Worm (Caenorhabditis elegans) whole organism, L4 larva: ENCODE results near the gene F28C6.9.

Experiments
- F37D6.2 ChIP-seq: sonication (generic microtip); optimal IDR thresholded peaks from 2 replicates; lab custom pipeline; 2016; ENCODE audit warnings: mild to moderate bottlenecking, missing genetic modification characterization, missing compliant biosample characterization
- ama-1 ChIP-seq: fragments of 150-350 bp; optimal IDR thresholded peaks from 2 replicates; lab custom pipeline; 2014; ENCODE audit warnings: inconsistent platforms, mixed read lengths
- arid-1 ChIP-seq: fragments of 200-800 bp; sonication (Bioruptor generic); conservative IDR thresholded peaks from 2 replicates; pipeline ENCODE4 v1.3.6; 2022; ENCODE audit warnings: missing genetic modification reagents, missing genetic modification characterization, missing compliant biosample characterization
- ceh-28 ChIP-seq: fragments of 150-350 bp; optimal IDR thresholded peaks from 2 replicates; lab custom pipeline; 2014; ENCODE audit warnings: missing biosample characterization, missing genetic modification reagents, missing genetic modification characterization
- ctbp-1 ChIP-seq: fragments of 200-800 bp; sonication (Bioruptor generic); IDR thresholded peaks from 2 replicates; pipeline ENCODE4 v1.3.6; 2022; ENCODE audit warnings: missing genetic modification reagents, missing genetic modification characterization, missing compliant biosample characterization
- dmd-6 ChIP-seq: fragments of 200-800 bp; sonication (Bioruptor generic); IDR thresholded peaks from 2 replicates; pipeline ENCODE4 v1.3.6; 2022; ENCODE audit warnings: missing genetic modification reagents, missing genetic modification characterization, missing compliant biosample characterization
- jun-1 ChIP-seq: fragments of 150-350 bp; optimal IDR thresholded peaks from 2 replicates; lab custom pipeline; 2014; ENCODE audit warnings: missing biosample characterization, missing genetic modification reagents, missing genetic modification characterization
- lsy-2 ChIP-seq, 2 experiments: fragments of 150-350 bp in 1 of 2; sonication (generic microtip) in 1 of 2; optimal IDR thresholded peaks; 2 replicates each; lab custom pipeline; 2014 to 2017; ENCODE audit warnings: missing biosample characterization in 2 of 2, missing genetic modification characterization in 2 of 2
- nhr-11 ChIP-seq: fragments of 150-350 bp; optimal IDR thresholded peaks from 2 replicates; lab custom pipeline; 2014; ENCODE audit warnings: missing biosample characterization, missing genetic modification characterization
- skn-1 ChIP-seq: fragments of 150-350 bp; optimal IDR thresholded peaks from 2 replicates; lab custom pipeline; 2014; ENCODE audit warnings: missing biosample characterization, missing genetic modification characterization
- spr-3 ChIP-seq: fragments of 200-800 bp; sonication (Bioruptor generic); optimal IDR thresholded peaks from 2 replicates; lab custom pipeline; 2018; ENCODE audit warnings: mild to moderate bottlenecking, missing genetic modification characterization, missing compliant biosample characterization
- unc-130 ChIP-seq: sonication (generic microtip); optimal IDR thresholded peaks from 2 replicates; lab custom pipeline; 2016; ENCODE audit warnings: missing genetic modification reagents, missing genetic modification characterization, missing compliant biosample characterization

- TF ChIP-seq dmd-6 = no peak
- TF ChIP-seq F37D6.2 (tag; lab: Kevin White, UChicago) = no peak
- no peak for TF ChIP-seq unc-130 (GFP tag; lab: Kevin White, UChicago)
- no peak for TF ChIP-seq ama-1 (lab: Kevin White, UChicago)
- no peak for TF ChIP-seq skn-1 (tag; lab: Kevin White, UChicago)
- no peak for TF ChIP-seq arid-1 (GFP tag; lab: Robert Waterston, UW)
- TF ChIP-seq nhr-11 = no peak
- TF ChIP-seq spr-3 (GFP tag; lab: Kevin White, UChicago) = no peak
- TF ChIP-seq jun-1 = no peak
- no peak for TF ChIP-seq ceh-28 (tag; lab: Kevin White, UChicago)
- no peak for TF ChIP-seq lsy-2 (tag; optimal IDR thresholded peaks at IDR 0.05; lab: Kevin White, UChicago)
- TF ChIP-seq ctbp-1 (GFP tag; lab: Robert Waterston, UW) = no peak
Observed at ce11 chrII:8617516-8617915, 7.5 kb upstream of the F28C6.9 start, which contains the start of gene chhy-1.
